Worm (Caenorhabditis elegans): Measurements from ENCODE around the gene srh-33.

srh-33 gene

DNA sequence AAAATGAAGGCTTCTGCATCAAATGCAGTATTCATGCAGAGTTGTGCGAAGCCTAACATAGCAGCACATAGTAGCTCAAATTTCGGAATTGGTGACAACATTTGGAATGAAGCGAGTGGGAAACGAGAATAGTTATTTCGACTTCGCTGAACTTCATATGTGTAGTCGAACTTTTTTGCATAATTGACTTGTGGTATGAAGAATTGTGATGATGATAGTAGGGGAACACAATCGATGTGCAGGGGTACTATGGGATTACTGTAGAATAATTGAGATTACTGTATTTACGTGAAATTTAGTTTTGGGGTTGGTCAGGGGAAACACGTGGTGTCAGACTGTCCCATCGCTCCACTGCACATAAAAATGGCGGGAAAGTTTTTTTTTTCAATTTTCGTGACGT lies 2.2 kb downstream of the srh-33 start, which contains the start of gene B0554.7:
B0554.7 (minus strand) TSS at position 101 of the 400 bp plus-strand sequence.
- TF ChIP-seq attf-3 (GFP tag; conservative IDR thresholded peaks at IDR 0.05) (no peak), nfya-1 (tag; optimal IDR thresholded peaks at IDR 0.05; ENCODE audit: borderline replicate concordance, insufficient read depth) (no peak), efl-1 (GFP tag; optimal IDR thresholded peaks at IDR 0.05) (no peak), nhr-90 (tag; optimal IDR thresholded peaks at IDR 0.05) (no peak), D2030.7 (GFP tag; IDR thresholded peaks at IDR 0.05) (no peak), nfya-2 (GFP tag; IDR thresholded peaks at IDR 0.05) (no peak), snpc-1.3 (tag; optimal IDR thresholded peaks at IDR 0.05; ENCODE audit: insufficient read depth) (no peak), attf-6 (GFP tag; IDR thresholded peaks at IDR 0.05) (no peak), Y53G8AR.9 (GFP tag; conservative IDR thresholded peaks at IDR 0.05) (no peak), lag-1 (GFP tag; IDR thresholded peaks at IDR 0.05) (no peak), nfyb-1 (GFP tag; IDR thresholded peaks at IDR 0.05) (no peak), sdz-38 (tag; optimal IDR thresholded peaks at IDR 0.05) (no peak), F23B12.7 (tag; optimal IDR thresholded peaks at IDR 0.05; ENCODE audit: insufficient read depth) (no peak)

DNA sequence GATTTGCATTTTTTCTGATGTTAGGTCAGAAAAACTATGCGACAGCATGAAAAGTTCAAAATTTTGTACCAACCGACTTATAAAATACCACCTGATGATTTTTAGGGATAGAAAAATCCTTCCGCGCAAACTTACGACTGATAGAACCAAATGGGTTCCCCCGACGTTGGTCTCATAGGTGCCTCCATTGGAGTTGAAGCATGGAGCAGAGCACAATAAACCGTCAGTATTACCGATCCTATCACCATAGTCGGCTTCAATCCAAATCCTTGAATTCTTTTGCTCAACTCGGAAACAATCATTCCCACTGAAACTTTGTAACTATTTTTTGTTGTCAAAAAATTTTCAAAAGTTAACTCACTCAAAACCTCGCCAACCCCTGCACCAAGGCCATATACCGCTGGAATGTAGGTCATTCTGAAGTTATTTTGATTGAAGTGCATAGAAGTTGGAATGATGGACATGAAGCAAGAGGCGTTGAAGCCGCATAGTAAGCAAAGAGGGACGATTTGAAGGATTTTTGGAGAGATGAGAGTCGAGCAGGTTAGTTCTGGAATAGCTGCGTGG lies 3.8 kb downstream of the srh-33 start:
- TF ChIP-seq mcd-1 (GFP tag; IDR thresholded peaks at IDR 0.05) (no peak), Y79H2A.3 (GFP tag; conservative IDR thresholded peaks at IDR 0.05) (no peak), bed-1 (GFP tag; IDR thresholded peaks at IDR 0.05) (no peak), chd-7 (tag; optimal IDR thresholded peaks at IDR 0.05) (no peak), egl-44 (GFP tag; IDR thresholded peaks at IDR 0.05) (no peak), B0336.3 (GFP tag; IDR thresholded peaks at IDR 0.05) (no peak), madf-6 (GFP tag; IDR thresholded peaks at IDR 0.05) (no peak), dox-1 (GFP tag; IDR thresholded peaks at IDR 0.05) (no peak), ceh-100 (GFP tag; IDR thresholded peaks at IDR 0.05) (no peak), lin-35 (GFP tag; optimal IDR thresholded peaks at IDR 0.05) (no peak), hmg-20 (GFP tag; IDR thresholded peaks at IDR 0.05) (no peak), bed-2 (GFP tag; IDR thresholded peaks at IDR 0.05) (no peak), nhr-179 (tag; optimal IDR thresholded peaks at IDR 0.05) (no peak), rcor-1 (GFP tag; IDR thresholded peaks at IDR 0.05) (no peak)

DNA sequence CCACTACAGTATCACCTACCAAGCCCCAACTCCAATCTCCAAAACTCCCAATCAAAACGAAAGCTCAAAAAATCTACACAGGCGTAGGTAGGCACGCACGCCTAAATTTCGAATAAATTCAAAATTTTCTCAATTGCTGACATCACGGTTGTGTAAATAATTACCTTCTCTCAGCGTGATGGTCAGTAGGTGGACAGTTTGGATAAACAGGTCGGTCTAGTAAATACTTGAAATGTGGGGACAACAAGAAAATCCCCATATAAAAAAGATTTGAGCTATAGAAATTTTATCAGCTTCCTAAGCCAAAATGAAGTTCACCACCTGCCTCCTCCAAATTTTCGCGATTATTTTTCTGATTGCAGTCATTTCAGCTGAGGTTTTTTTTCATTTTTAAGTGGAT lies 5.0 kb downstream of the srh-33 start, which contains the start of gene B0554.1:
B0554.1 (plus strand) TSS at position 301 of the 400 bp plus-strand sequence.
- TF ChIP-seq snpc-3.4 (tag; optimal IDR thresholded peaks at IDR 0.05), result no peak
- TF ChIP-seq ztf-22 (GFP tag; optimal IDR thresholded peaks at IDR 0.05), result no peak
- TF ChIP-seq lsy-27 (tag; optimal IDR thresholded peaks at IDR 0.05; ENCODE audit: borderline replicate concordance, insufficient read depth), result no peak
- TF ChIP-seq ceh-100 (GFP tag; IDR thresholded peaks at IDR 0.05), result no peak
- TF ChIP-seq lin-26 (GFP tag; IDR thresholded peaks at IDR 0.05), result no peak
- TF ChIP-seq ztf-18 (tag; optimal IDR thresholded peaks at IDR 0.05), result no peak

DNA sequence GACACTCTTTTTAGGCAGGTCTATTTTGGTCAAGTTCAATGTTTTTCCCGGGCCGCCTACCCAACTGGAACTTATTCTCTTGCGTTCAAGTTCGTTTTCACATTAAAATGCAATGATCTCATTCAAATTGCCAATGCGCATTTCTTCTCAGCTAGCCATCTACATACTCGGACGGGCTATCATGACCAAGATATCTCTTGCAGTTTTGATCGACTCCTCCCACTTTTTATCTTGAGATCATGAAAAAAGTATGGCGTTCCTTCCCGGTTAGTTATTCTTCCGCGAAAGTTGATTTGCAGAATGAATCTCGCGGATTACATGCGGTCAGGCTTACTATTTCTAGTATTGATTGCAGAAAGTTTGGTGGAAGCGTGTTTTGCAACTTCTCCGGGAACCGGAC lies 9.2 kb downstream of the srh-33 start, which contains the start of gene B0554.2:
B0554.2 (plus strand) TSS at position 301 of the 400 bp plus-strand sequence.
- TF ChIP-seq aptf-3 (GFP tag; IDR thresholded peaks at IDR 0.05) (no peak), lsy-27 (tag; optimal IDR thresholded peaks at IDR 0.05; ENCODE audit: borderline replicate concordance, insufficient read depth) (no peak), hmg-20 (GFP tag; IDR thresholded peaks at IDR 0.05) (no peak), snpc-4 (GFP tag; optimal IDR thresholded peaks at IDR 0.05) (no peak), snpc-4 (tag; optimal IDR thresholded peaks at IDR 0.05) (no peak), athp-1 (tag; optimal IDR thresholded peaks at IDR 0.05) (no peak), nhr-27 (tag; optimal IDR thresholded peaks at IDR 0.05) (no peak), ceh-100 (GFP tag; IDR thresholded peaks at IDR 0.05) (no peak), F22D6.2 (tag; optimal IDR thresholded peaks at IDR 0.05) (no peak), lsl-1 (GFP tag; optimal IDR thresholded peaks at IDR 0.05) (no peak), dox-1 (GFP tag; IDR thresholded peaks at IDR 0.05) (no peak), C17E4.6 (GFP tag; IDR thresholded peaks at IDR 0.05) (no peak), dpl-1 (GFP tag; optimal IDR thresholded peaks at IDR 0.05) (no peak), B0261.1 (tag; optimal IDR thresholded peaks at IDR 0.05) (no peak), lin-35 (GFP tag; optimal IDR thresholded peaks at IDR 0.05) (no peak)

Measured in whole organism, young adult.